Fruit fly (Drosophila melanogaster): ENCODE results near the gene CG9168.

CG9168 gene

dm6 chr3L:1414032-1414431 is 3.2 kb downstream of the CG9168 start (continued):
- TF ChIP-seq CG14050 (GFP tag; IDR thresholded peaks at IDR 0.05) (peak; percentile 11; the same call in 1 of the 3 replicates), CG2678 (tag; optimal IDR thresholded peaks at IDR 0.05) (peak; percentile 13), CG12942 (GFP tag; optimal IDR thresholded peaks at IDR 0.05) (no peak), seq (GFP tag; IDR thresholded peaks at IDR 0.05) (0 out of 2 replicates have a peak, but pooled peaks have one; percentile 38), stc (GFP tag; IDR thresholded peaks at IDR 0.05) (peak; percentile 46; the same call in 1 of the 2 replicates), CG13424 (tag; optimal IDR thresholded peaks at IDR 0.05) (peak; percentile 38), dmrt99B (tag; optimal IDR thresholded peaks at IDR 0.05) (peak; percentile 27), kay (GFP tag; optimal IDR thresholded peaks at IDR 0.05) (no peak), CG3995 (GFP tag; optimal IDR thresholded peaks at IDR 0.05) (no peak), sob (GFP tag; IDR thresholded peaks at IDR 0.05) (peak; percentile 43; the same call in 1 of the 2 replicates), Ptx1 (GFP tag; IDR thresholded peaks at IDR 0.05) (peak; percentile 49), cad (GFP tag; optimal IDR thresholded peaks at IDR 0.05) (no peak), CG18619 (GFP tag; optimal IDR thresholded peaks at IDR 0.05) (peak; percentile 0), Camta (GFP tag; optimal IDR thresholded peaks at IDR 0.05) (peak; percentile 8), Med (GFP tag) (peak; percentile 64), CG3163 (GFP tag; optimal IDR thresholded peaks at IDR 0.05) (peak; percentile 23), Six4 (GFP tag; optimal IDR thresholded peaks at IDR 0.05) (peak; percentile 25), CG7786 (GFP tag; optimal IDR thresholded peaks at IDR 0.05) (peak; percentile 35), peb (GFP tag; IDR thresholded peaks at IDR 0.05) (peak; percentile 70), Rfx (GFP tag; IDR thresholded peaks at IDR 0.05) (0 out of 2 replicates have a peak, but pooled peaks have one; percentile 23), CG6689 (GFP tag; IDR thresholded peaks at IDR 0.05) (peak; percentile 73), CG18011 (GFP tag; optimal IDR thresholded peaks at IDR 0.05) (no peak), usp (GFP tag; optimal IDR thresholded peaks at IDR 0.05) (no peak), Antp (GFP tag; optimal IDR thresholded peaks at IDR 0.05) (peak; percentile 53), CG6765 (GFP tag; optimal IDR thresholded peaks at IDR 0.05) (no peak), bsh (GFP tag; optimal IDR thresholded peaks at IDR 0.05) (peak in 1 of 2 experiments; percentile 59), Xrp1 (GFP tag; IDR thresholded peaks at IDR 0.05) (peak; percentile 88), gcm2 (GFP tag; optimal IDR thresholded peaks at IDR 0.05) (no peak), CG5245 (GFP tag; optimal IDR thresholded peaks at IDR 0.05) (no peak), Gug (GFP tag; IDR thresholded peaks at IDR 0.05) (peak; percentile 42; the same call in 1 of the 4 replicates), CG1603 (tag; optimal IDR thresholded peaks at IDR 0.05) (peak; percentile 86), CG2875 (GFP tag; optimal IDR thresholded peaks at IDR 0.05) (peak; percentile 5), grau (tag; optimal IDR thresholded peaks at IDR 0.05) (peak; percentile 45), Dll (GFP tag; IDR thresholded peaks at IDR 0.05; ENCODE audit: partially characterized antibody) (no peak), slp2 (GFP tag; optimal IDR thresholded peaks at IDR 0.05) (peak; percentile 22), pita (GFP tag; optimal IDR thresholded peaks at IDR 0.05) (no peak), CG13775 (GFP tag; optimal IDR thresholded peaks at IDR 0.05) (peak; percentile 36), crol (GFP tag; IDR thresholded peaks at IDR 0.05) (peak; percentile 5; the same call in 1 of the 2 replicates), Hmr (GFP tag; optimal IDR thresholded peaks at IDR 0.05) (no peak), Abd-B (GFP tag; optimal IDR thresholded peaks at IDR 0.05) (peak; percentile 9), sr (GFP tag; IDR thresholded peaks at IDR 0.05) (0 out of 3 replicates have a peak, but pooled peaks have one; percentile 20), vvl (GFP tag; IDR thresholded peaks at IDR 0.05) (peak; percentile 85), trh (GFP tag; optimal IDR thresholded peaks at IDR 0.05) (no peak), CG31441 (GFP tag; IDR thresholded peaks at IDR 0.05) (peak; percentile 53; the same call in 1 of the 2 replicates), sc (optimal IDR thresholded peaks at IDR 0.05) (no peak), sc (GFP tag; optimal IDR thresholded peaks at IDR 0.05) (no peak), fd64A (GFP tag; optimal IDR thresholded peaks at IDR 0.05) (no peak), CG7357 (GFP tag; IDR thresholded peaks at IDR 0.05) (0 out of 3 replicates have a peak, but pooled peaks have one; percentile 34), CG1602 (GFP tag; optimal IDR thresholded peaks at IDR 0.05) (peak; percentile 19), CG17568 (GFP tag; optimal IDR thresholded peaks at IDR 0.05) (peak; percentile 8), CG3726 (GFP tag; IDR thresholded peaks at IDR 0.05) (no peak), CG3281 (GFP tag; optimal IDR thresholded peaks at IDR 0.05) (no peak)

Data from whole organism, embryonic.